Worm (Caenorhabditis elegans) whole organism, midembryonic: ENCODE measurements around the gene wnk-1.

Experiments
- cog-1 ChIP-seq: sonication (generic microtip); optimal IDR thresholded peaks from 2 replicates; lab custom pipeline; 2016; ENCODE audit warnings: missing genetic modification characterization, missing compliant biosample characterization
- flt-1 ChIP-seq: fragments of 200-800 bp; sonication (Bioruptor generic); IDR thresholded peaks from 2 replicates; pipeline ENCODE4 v1.3.6; 2022; ENCODE audit warnings: missing genetic modification characterization, missing compliant biosample characterization
- klf-2 ChIP-seq: fragments of 200-800 bp; sonication (Bioruptor generic); conservative IDR thresholded peaks from 2 replicates; pipeline ENCODE4 v1.3.6; 2022; ENCODE audit warnings: missing genetic modification reagents, missing genetic modification characterization, missing compliant biosample characterization
- ref-1 ChIP-seq: fragments of 200-800 bp; sonication (Bioruptor generic); conservative IDR thresholded peaks from 2 replicates; pipeline ENCODE4 v1.3.6; 2022; ENCODE audit warnings: missing genetic modification reagents, missing genetic modification characterization, missing compliant biosample characterization
- tab-1 ChIP-seq: fragments of 200-800 bp; sonication (Bioruptor generic); IDR thresholded peaks from 2 replicates; pipeline ENCODE4 v1.3.6; 2022; ENCODE audit warnings: missing genetic modification characterization, missing compliant biosample characterization
- ztf-23 ChIP-seq: fragments of 200-800 bp; sonication (Bioruptor generic); IDR thresholded peaks from 2 replicates; pipeline ENCODE4 v1.3.6; 2022; ENCODE audit warnings: missing genetic modification reagents, missing genetic modification characterization, missing compliant biosample characterization
- ztf-29 ChIP-seq: fragments of 200-800 bp; sonication (Bioruptor generic); IDR thresholded peaks from 2 replicates; pipeline ENCODE4 v1.3.6; 2022; ENCODE audit warnings: missing genetic modification reagents, missing genetic modification characterization, missing compliant biosample characterization

- no peak for TF ChIP-seq ref-1 (GFP tag; lab: Robert Waterston, UW)
- no peak for TF ChIP-seq flt-1 (GFP tag; lab: Robert Waterston, UW)
- TF ChIP-seq tab-1, result no peak
- TF ChIP-seq ztf-29 (GFP tag; lab: Robert Waterston, UW), result no peak
- TF ChIP-seq cog-1 (tag; lab: Kevin White, UChicago), result no peak
- TF ChIP-seq ztf-23 (GFP tag; lab: Robert Waterston, UW), result no peak
- no peak for TF ChIP-seq klf-2
Measured at ce11 chrIV:9216956-9217355, 17.1 kb downstream of the wnk-1 start.
